Fruit fly (Drosophila melanogaster): ENCODE data around the gene Rhau.

The Rhau gene

DNA sequence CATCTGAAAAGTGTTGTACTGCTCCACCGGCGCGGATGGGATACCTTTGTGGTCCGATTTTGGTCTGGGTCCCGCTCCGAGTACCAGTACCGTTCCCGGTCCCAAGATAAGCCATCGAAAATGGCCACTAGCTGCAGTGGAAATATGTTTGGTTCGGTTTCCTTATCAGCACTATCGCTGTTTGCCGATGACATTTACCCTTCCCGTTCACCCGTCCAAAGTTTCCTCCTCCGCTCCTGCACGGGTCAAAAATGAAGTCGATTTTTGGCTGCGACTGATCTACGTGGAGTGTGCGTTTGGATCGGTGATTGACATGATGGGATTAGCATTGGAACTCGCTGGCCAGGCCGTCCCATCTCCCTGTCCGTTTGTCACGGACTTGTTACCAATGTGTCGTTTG lies 16.7 kb upstream of the Rhau start:
- TF ChIP-seq insv (optimal IDR thresholded peaks at IDR 0.05) (no peak), ttk (optimal IDR thresholded peaks at IDR 0.05) (no peak), h (optimal IDR thresholded peaks at IDR 0.05) (no peak), Sin3A (optimal IDR thresholded peaks at IDR 0.05) (no peak), Myc (optimal IDR thresholded peaks at IDR 0.05) (no peak), psq (optimal IDR thresholded peaks at IDR 0.05) (no peak)

DNA sequence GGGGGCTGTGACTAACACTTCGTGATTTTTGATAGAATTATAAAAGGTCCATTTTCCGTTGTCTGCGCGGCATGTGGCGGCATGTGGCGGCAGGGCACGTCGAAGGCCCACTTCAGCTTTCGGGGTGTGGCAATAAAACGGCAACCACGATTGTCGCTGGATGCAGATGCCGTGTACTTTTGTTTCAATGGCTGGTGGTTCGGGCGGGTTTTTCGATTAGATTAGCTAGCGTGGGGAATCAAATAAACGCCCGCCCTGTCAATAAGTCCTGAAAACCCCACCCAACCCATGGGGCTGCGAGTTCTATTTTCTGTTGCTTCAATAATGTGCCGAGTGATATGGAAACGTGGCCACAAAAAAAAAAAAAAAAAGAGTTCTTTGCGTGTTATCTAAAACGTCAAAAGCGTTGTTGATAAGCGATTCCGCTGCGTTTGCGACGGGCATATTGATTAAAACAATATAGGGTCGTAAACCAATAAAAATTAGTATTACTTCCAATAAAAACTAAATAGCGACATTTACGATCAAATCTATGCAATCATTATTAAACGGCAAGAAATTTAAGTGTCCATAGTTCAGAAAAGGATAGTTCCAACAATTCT lies 15.8 kb upstream of the Rhau start:
- TF ChIP-seq insv (optimal IDR thresholded peaks at IDR 0.05) (no peak), psq (optimal IDR thresholded peaks at IDR 0.05) (no peak), Myc (optimal IDR thresholded peaks at IDR 0.05) (no peak), h (optimal IDR thresholded peaks at IDR 0.05) (no peak), Sin3A (optimal IDR thresholded peaks at IDR 0.05) (no peak), ttk (optimal IDR thresholded peaks at IDR 0.05) (no peak)

DNA sequence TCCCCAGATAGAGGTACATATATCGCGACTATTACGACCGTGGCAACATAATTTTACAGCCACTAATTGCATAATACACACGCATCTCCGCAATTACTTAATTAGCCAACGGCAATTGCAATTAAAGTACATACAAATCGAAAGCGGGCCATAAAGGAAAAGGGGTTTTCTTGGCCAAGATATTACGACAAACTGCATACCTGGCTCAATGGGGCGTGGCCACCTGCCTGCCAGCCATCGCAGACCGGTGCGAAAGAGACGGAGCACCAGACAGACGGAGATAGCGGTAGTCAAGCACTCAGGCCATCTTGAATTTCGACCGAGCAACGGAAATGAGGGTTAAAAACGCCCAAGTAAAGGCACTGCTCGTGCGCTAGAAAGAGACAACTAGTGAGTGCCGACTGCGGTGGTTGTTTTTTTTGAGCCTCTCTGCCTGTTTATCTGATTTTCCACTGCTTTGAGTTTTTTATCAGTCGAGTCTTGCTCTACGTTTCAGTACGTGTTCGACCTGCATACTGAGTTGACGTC lies 12.5 kb upstream of the Rhau start, which contains the start of gene cad:
cad (plus strand) TSS at position 490 of the 528 bp plus-strand sequence.
- TF ChIP-seq h (optimal IDR thresholded peaks at IDR 0.05), result no peak
- TF ChIP-seq psq (optimal IDR thresholded peaks at IDR 0.05), result no peak
- TF ChIP-seq Sin3A (optimal IDR thresholded peaks at IDR 0.05), result no peak
- no peak for TF ChIP-seq insv (optimal IDR thresholded peaks at IDR 0.05)
- no peak for TF ChIP-seq Myc (optimal IDR thresholded peaks at IDR 0.05)
- no peak for TF ChIP-seq ttk (optimal IDR thresholded peaks at IDR 0.05)

DNA sequence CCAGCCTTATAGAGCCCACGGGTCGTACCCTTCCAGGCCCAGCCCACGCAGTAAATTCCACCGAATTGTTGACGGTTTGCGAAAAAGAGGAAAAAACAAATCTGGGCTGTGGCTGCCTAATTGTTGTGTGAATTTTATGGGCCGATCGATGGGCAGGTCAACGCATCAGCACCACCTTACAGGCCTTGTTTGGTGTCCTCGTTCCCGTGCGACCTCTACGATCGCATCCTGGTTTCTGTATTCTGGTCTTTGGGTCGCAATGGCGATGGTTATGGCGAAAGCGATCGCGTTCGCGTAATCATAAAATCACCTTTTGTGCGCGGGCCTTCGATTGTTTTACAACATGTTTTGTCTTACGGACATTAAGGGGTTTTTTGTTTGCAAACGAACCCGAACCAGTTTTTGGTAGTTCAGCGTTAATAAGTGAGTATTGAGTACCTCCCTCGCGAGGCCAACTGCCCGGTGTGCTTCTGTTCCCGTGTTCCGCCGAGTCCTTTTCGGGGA lies 10.8 kb upstream of the Rhau start:
- TF ChIP-seq h (optimal IDR thresholded peaks at IDR 0.05), result no peak
- no peak for TF ChIP-seq ttk (optimal IDR thresholded peaks at IDR 0.05)
- TF ChIP-seq Myc (optimal IDR thresholded peaks at IDR 0.05), result no peak
- TF ChIP-seq Sin3A (optimal IDR thresholded peaks at IDR 0.05), result no peak
- no peak for TF ChIP-seq psq (optimal IDR thresholded peaks at IDR 0.05)
- TF ChIP-seq insv (optimal IDR thresholded peaks at IDR 0.05), result no peak

DNA sequence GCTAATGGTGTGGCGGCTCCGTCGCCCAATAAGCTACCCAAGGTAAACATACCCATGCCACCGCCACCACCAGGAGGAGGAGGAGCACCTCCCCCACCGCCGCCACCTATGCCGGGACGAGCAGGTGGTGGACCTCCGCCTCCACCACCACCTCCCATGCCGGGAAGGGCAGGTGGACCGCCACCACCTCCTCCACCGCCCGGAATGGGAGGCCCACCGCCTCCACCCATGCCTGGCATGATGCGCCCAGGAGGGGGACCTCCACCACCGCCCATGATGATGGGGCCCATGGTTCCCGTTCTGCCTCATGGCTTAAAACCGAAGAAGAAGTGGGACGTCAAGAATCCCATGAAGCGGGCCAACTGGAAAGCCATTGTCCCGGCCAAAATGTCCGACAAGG lies 6.9 kb upstream of the Rhau start:
- TF ChIP-seq Myc (optimal IDR thresholded peaks at IDR 0.05) (no peak), h (optimal IDR thresholded peaks at IDR 0.05) (no peak)

DNA sequence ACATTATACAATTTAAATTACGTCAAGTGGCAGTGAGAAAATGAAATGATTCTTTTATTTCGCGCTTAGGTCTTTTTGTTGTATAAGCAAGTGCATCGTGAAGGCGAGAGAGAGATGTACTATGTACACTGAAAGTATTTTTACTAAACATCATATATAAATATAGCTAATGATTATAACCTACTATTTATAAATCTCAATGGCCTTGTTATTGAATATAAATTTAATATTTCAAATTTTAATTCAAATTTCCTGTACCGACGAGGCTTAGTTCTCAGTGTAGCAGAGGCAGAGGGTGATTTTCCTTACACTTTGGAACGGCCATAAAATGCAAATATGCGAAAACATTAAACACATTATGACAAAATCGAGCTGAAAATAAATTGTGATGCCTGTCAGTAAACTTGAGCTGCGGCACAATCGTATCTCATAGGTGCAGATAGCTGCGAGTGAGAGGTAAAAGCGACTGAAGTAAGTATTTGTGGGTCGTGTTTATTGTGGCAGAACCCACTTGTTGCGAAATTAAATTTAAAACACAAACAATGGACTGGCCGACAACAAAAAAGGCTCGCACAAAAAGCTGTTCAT lies 4.3 kb upstream of the Rhau start:
- no peak for TF ChIP-seq Myc (optimal IDR thresholded peaks at IDR 0.05)
- TF ChIP-seq ttk (optimal IDR thresholded peaks at IDR 0.05), result no peak
- no peak for TF ChIP-seq insv (optimal IDR thresholded peaks at IDR 0.05)
- TF ChIP-seq psq (optimal IDR thresholded peaks at IDR 0.05), result no peak
- no peak for TF ChIP-seq Sin3A (optimal IDR thresholded peaks at IDR 0.05)

DNA sequence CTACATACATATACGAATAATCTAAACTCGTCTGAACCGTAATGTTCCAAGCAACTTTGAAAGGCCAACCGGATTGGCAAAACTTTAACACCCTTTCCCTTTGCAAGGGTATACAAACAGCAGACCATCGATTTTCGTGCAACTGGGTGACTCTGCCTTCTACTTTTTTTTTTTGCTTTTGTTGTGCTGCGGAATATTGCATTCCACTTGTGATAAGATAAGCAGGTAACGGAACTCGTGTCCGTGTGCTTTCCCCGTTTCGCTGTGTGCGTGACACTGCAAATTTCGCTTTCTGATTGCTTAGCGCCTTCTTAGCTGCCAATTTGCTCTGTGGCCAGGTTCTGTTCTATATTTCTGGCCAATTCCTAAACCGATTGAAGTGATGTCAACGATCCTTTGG lies 3.2 kb upstream of the Rhau start:
- TF ChIP-seq Myc (optimal IDR thresholded peaks at IDR 0.05), result no peak
- no peak for TF ChIP-seq insv (optimal IDR thresholded peaks at IDR 0.05)
- no peak for TF ChIP-seq psq (optimal IDR thresholded peaks at IDR 0.05)
- no peak for TF ChIP-seq h (optimal IDR thresholded peaks at IDR 0.05)
- TF ChIP-seq Sin3A (optimal IDR thresholded peaks at IDR 0.05), result no peak
- TF ChIP-seq ttk (optimal IDR thresholded peaks at IDR 0.05), result no peak

DNA sequence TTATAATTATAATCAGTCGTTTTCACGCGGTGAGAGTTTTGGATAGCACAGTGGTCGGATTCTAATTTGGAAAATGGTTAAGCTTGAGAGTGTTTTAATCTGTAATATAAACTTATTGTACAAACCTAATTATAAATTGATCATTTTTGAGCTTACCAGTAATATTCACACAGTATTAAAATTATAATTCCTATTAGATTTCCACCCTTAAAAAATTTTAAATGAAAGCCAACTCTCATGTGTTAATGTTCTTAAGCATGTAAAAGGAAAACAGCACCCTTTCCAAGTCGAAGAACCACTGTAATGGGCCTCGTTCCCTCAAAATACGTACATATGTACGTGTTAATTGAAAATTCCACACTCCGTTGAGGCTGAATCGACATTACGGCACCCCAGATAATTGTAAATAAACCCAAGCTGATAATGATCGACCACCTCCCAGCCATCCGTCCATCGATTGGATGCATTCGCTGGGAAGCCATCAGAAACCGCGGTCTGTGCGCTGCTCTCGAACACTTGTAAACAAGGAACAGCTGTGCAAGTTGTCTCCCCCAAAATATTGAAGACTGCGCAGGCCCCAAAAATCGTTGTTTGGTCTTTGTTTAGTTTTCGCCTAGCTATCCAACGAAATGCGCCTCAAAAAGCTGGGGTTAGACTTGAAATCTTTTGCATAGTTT lies 2.2 kb upstream of the Rhau start:
- TF ChIP-seq insv (optimal IDR thresholded peaks at IDR 0.05), result no peak
- no peak for TF ChIP-seq h (optimal IDR thresholded peaks at IDR 0.05)
- TF ChIP-seq ttk (optimal IDR thresholded peaks at IDR 0.05), result no peak
- no peak for TF ChIP-seq Myc (optimal IDR thresholded peaks at IDR 0.05)

DNA sequence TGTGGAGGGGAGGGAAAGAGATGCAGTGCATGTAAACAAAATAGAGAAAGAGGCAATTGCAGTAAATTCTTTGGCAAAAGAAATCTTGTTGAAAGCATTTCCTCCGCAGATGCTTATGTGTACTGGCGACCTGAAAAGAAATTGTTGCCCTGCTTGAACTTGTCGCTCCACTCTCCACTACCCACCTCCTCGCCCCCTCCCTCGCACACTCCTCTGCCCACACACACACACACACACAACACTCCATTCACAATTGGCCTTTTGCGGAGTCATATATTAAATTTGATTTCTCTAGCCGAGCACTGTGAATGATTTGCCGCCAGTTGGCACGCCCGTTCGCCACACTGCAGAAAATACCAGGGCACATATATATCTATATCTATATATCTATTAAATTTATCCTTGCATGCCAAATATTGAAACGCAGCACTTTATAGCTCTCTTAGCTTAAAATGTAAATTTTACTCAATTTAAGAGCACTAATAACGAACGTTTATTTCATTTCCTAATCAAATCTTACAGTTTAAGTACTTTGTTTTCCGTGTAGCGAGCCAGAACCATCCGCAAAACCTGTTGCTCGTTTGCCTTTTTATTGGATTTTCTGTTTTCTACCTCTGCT lies 1.2 kb upstream of the Rhau start:
- TF ChIP-seq ttk (optimal IDR thresholded peaks at IDR 0.05), result no peak
- TF ChIP-seq psq (optimal IDR thresholded peaks at IDR 0.05), result no peak
- TF ChIP-seq insv (optimal IDR thresholded peaks at IDR 0.05), result no peak

DNA sequence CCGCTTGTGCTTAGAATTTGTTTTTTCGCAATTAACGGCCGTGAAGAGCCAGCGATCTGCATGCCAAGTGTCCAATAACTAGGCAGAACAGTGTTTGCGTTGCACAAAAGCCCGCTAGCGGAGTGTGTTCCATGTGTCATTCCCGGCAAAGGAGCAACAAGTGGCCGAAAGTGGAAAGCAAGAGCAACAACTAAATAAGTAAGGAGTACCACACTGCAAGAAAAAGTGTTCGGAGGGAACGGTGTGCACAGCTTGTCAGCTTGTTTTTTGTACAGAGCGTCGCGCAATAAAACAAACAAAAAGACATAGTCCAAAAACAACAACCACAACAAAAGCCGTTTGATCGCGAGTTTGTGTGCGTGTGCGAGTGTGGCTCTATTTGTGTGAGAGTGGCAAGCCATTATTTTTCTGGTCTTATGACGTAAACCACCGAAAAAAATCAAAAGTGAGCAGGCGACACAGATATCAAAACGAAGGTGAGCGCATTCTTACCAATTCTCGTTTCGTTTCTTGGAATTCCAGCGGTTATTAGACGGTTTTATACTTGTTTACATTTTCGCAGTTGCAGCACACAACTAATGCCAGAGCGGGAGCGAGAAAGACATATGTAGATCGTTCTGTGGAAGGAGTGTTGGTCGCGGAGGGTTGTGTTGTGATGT lies 532 bp upstream of the Rhau start:
- no peak for TF ChIP-seq insv (optimal IDR thresholded peaks at IDR 0.05)
- TF ChIP-seq ttk (optimal IDR thresholded peaks at IDR 0.05), result no peak
- TF ChIP-seq h (optimal IDR thresholded peaks at IDR 0.05), result no peak
- no peak for TF ChIP-seq Sin3A (optimal IDR thresholded peaks at IDR 0.05)
- TF ChIP-seq psq (optimal IDR thresholded peaks at IDR 0.05), result no peak
- no peak for TF ChIP-seq Myc (optimal IDR thresholded peaks at IDR 0.05)

DNA sequence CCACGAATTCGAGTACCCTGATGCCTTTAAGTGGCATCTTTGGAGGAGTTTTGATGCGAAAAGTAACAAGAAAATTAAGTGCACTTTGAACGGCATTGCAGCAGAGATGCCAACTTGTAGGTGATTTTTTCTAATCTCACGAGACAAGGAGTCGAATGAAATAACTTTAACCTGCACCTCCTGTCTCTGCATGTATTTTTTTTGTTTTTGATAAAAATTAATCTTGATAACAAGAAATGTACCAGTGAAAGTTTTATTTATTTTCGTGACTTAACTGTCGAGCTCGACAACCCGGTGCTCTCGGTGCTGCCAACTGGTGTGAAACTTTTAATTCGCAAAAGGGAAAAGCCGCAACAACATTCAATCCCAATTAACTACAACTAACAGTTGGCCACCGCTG lies 5.6 kb downstream of the Rhau start, which contains the start of the genes Amacr and Ns4:
Amacr (minus strand) TSS at position 182 of the 400 bp plus-strand sequence.
Ns4 (plus strand) TSS at position 317 of the 400 bp plus-strand sequence.
- TF ChIP-seq Myc (optimal IDR thresholded peaks at IDR 0.05) (no peak), psq (optimal IDR thresholded peaks at IDR 0.05) (no peak), h (optimal IDR thresholded peaks at IDR 0.05) (no peak), ttk (optimal IDR thresholded peaks at IDR 0.05) (no peak), insv (optimal IDR thresholded peaks at IDR 0.05) (no peak), Sin3A (optimal IDR thresholded peaks at IDR 0.05) (no peak)
